Worm (Caenorhabditis elegans) whole organism, L3 larva: Measurements from ENCODE around the gene grk-2.

Experiments
- R02D3.7 ChIP-seq: fragments of 150-350 bp; optimal IDR thresholded peaks from 2 replicates; lab custom pipeline; 2014; ENCODE audit warnings: missing biosample characterization, missing genetic modification characterization
- ZK546.5 ChIP-seq: sonication (generic microtip); optimal IDR thresholded peaks from 2 replicates; lab custom pipeline; 2017; ENCODE audit warnings: missing biosample characterization, missing genetic modification characterization
- ceh-16 ChIP-seq: sonication (generic microtip); optimal IDR thresholded peaks from 2 replicates; lab custom pipeline; 2017; ENCODE audit warnings: missing biosample characterization, missing genetic modification characterization
- ceh-82 ChIP-seq: fragments of 150-350 bp; optimal IDR thresholded peaks from 2 replicates; lab custom pipeline; 2014; ENCODE audit warnings: missing biosample characterization, missing genetic modification characterization
- fos-1 ChIP-seq: fragments of 150-350 bp; optimal IDR thresholded peaks from 2 replicates; lab custom pipeline; 2014; ENCODE audit warnings: missing biosample characterization, missing genetic modification characterization
- hmg-11 ChIP-seq: sonication (generic microtip); optimal IDR thresholded peaks from 2 replicates; lab custom pipeline; 2016; ENCODE audit warnings: missing genetic modification characterization, missing compliant biosample characterization
- lin-15B ChIP-seq: fragments of 150-350 bp; optimal IDR thresholded peaks from 2 replicates; lab custom pipeline; 2014; ENCODE audit warnings: missing biosample characterization, missing genetic modification characterization
- nhr-237 ChIP-seq: fragments of 150-350 bp; optimal IDR thresholded peaks from 2 replicates; lab custom pipeline; 2014; ENCODE audit warnings: missing biosample characterization, missing genetic modification characterization
- pha-4 ChIP-seq: fragments of 150-350 bp; optimal IDR thresholded peaks from 2 replicates; lab custom pipeline; 2014; ENCODE audit warnings: missing biosample characterization, missing genetic modification reagents, missing genetic modification characterization
- snpc-4 ChIP-seq: fragments of 150-350 bp; optimal IDR thresholded peaks from 2 replicates; lab custom pipeline; 2014; ENCODE audit warnings: missing biosample characterization, missing genetic modification characterization
- unc-62 ChIP-seq: fragments of 150-350 bp; sonication (generic microtip); optimal IDR thresholded peaks from 4 replicates; lab custom pipeline; 2014; ENCODE audit warnings: missing biosample characterization, missing genetic modification reagents, missing genetic modification characterization
- zag-1 ChIP-seq: fragments of 150-350 bp; optimal IDR thresholded peaks from 2 replicates; lab custom pipeline; 2014; ENCODE audit warnings: missing biosample characterization, missing genetic modification characterization

DNA sequence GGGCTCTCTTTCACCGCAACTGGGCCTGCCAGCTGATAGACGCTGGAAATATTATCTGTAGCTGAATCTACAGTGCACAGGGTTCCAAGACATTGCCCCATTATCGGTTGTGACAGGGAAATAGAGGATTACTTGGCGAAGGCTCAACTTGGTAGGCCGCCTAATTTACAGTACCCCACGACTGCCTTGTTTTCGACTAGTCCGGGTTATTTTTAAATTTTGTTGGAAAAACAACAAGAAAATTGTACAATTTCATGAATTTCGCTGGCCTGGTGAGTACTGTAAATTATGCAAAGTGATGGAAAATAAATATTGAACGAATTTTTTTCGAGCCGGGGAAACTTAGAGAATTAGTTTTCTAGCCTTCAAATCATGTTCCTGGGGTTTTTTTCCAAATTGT lies 39.9 kb upstream of the grk-2 start, which contains the start of gene T19C3.7:
- TF ChIP-seq lin-15B (tag; lab: Kevin White, UChicago) (no peak), ZK546.5 (tag; lab: Kevin White, UChicago) (no peak), ceh-82 (tag; lab: Kevin White, UChicago) (no peak), R02D3.7 (tag; lab: Kevin White, UChicago) (no peak), fos-1 (tag; lab: Kevin White, UChicago) (no peak), snpc-4 (tag; lab: Kevin White, UChicago) (no peak), zag-1 (tag; lab: Kevin White, UChicago) (no peak), unc-62 (GFP tag; lab: Kevin White, UChicago) (no peak), pha-4 (no peak), ceh-16 (tag; lab: Kevin White, UChicago) (no peak), hmg-11 (tag; lab: Kevin White, UChicago) (no peak), nhr-237 (no peak)
